Fruit fly (Drosophila melanogaster) whole organism, prepupa: ENCODE data around the gene kibra.

ENCODE experiments used
- Blimp-1 ChIP-seq: fragments of 200-800 bp; sonication (Bioruptor generic); optimal IDR thresholded peaks from 3 replicates; lab custom pipeline; 2017; ENCODE audit warnings: missing biosample characterization, missing genetic modification characterization, mild to moderate bottlenecking, moderate library complexity, missing genetic modification reagents
- CG10631 ChIP-seq: fragments of 200-800 bp; sonication (Bioruptor generic); optimal IDR thresholded peaks from 2 replicates; lab custom pipeline; 2016; ENCODE audit warnings: missing biosample characterization, missing genetic modification characterization
- CG10669 ChIP-seq: fragments of 200-800 bp; sonication (Bioruptor generic); optimal IDR thresholded peaks from 3 replicates; lab custom pipeline; 2018; ENCODE audit warnings: missing biosample characterization, mild to moderate bottlenecking, missing genetic modification characterization, moderate library complexity
- CG11294 ChIP-seq: fragments of 200-800 bp; sonication (Bioruptor generic); IDR thresholded peaks from 2 replicates; pipeline ENCODE4 v1.3.6; 2022; ENCODE audit warnings: missing biosample characterization, missing genetic modification characterization
- CG11902 ChIP-seq: fragments of 200-800 bp; sonication (Bioruptor generic); optimal IDR thresholded peaks from 3 replicates; lab custom pipeline; 2016; ENCODE audit warnings: missing biosample characterization, missing genetic modification characterization
- CG1621 ChIP-seq: fragments of 200-800 bp; sonication (Bioruptor generic); optimal IDR thresholded peaks from 3 replicates; lab custom pipeline; 2018; ENCODE audit warnings: missing biosample characterization, mild to moderate bottlenecking, missing genetic modification characterization
- CG16779 ChIP-seq: fragments of 200-800 bp; sonication (Bioruptor generic); optimal IDR thresholded peaks from 3 replicates; lab custom pipeline; 2017; ENCODE audit warnings: missing biosample characterization, mild to moderate bottlenecking, missing genetic modification characterization
- CG3032 ChIP-seq: fragments of 200-800 bp; optimal IDR thresholded peaks from 2 replicates; lab custom pipeline; 2019; ENCODE audit warnings: missing biosample characterization, mild to moderate bottlenecking, missing genetic modification characterization, moderate library complexity
- CG31627 ChIP-seq: fragments of 200-800 bp; sonication (Bioruptor generic); optimal IDR thresholded peaks from 3 replicates; lab custom pipeline; 2016; ENCODE audit warnings: missing biosample characterization, missing genetic modification characterization
- CG34406 ChIP-seq: fragments of 200-800 bp; sonication (Bioruptor generic); optimal IDR thresholded peaks from 3 replicates; lab custom pipeline; 2016; ENCODE audit warnings: missing biosample characterization, missing genetic modification characterization
- CG3919 ChIP-seq: fragments of 200-800 bp; sonication (Bioruptor generic); optimal IDR thresholded peaks from 3 replicates; lab custom pipeline; 2016; ENCODE audit warnings: missing biosample characterization, missing genetic modification characterization
- CG4318 ChIP-seq: fragments of 200-800 bp; sonication (Bioruptor generic); optimal IDR thresholded peaks from 3 replicates; lab custom pipeline; 2017; ENCODE audit warnings: missing biosample characterization, mild to moderate bottlenecking, missing genetic modification characterization
- CG6163 ChIP-seq: fragments of 200-800 bp; sonication (Bioruptor generic); IDR thresholded peaks from 3 replicates; pipeline ENCODE4 v1.3.6; 2022; ENCODE audit warnings: missing biosample characterization, missing genetic modification characterization
- CG6276 ChIP-seq: fragments of 200-800 bp; sonication (Bioruptor generic); optimal IDR thresholded peaks from 2 replicates; lab custom pipeline; 2017; ENCODE audit warnings: missing biosample characterization, mild to moderate bottlenecking, missing genetic modification characterization
- CG6792 ChIP-seq: fragments of 200-800 bp; sonication (Bioruptor generic); optimal IDR thresholded peaks from 3 replicates; lab custom pipeline; 2016; ENCODE audit warnings: missing biosample characterization, missing genetic modification characterization
- CG6808 ChIP-seq: fragments of 200-800 bp; sonication (Bioruptor generic); optimal IDR thresholded peaks from 3 replicates; lab custom pipeline; 2017; ENCODE audit warnings: missing biosample characterization, missing genetic modification characterization, mild to moderate bottlenecking, moderate library complexity, missing genetic modification reagents
- CG6854 ChIP-seq: fragments of 200-800 bp; sonication (Bioruptor generic); optimal IDR thresholded peaks from 2 replicates; lab custom pipeline; 2017; ENCODE audit warnings: missing biosample characterization, mild to moderate bottlenecking, missing genetic modification characterization
- CG7368 ChIP-seq: fragments of 200-800 bp; sonication (Bioruptor generic); optimal IDR thresholded peaks from 3 replicates; lab custom pipeline; 2016; ENCODE audit warnings: missing biosample characterization, missing genetic modification characterization
- CG8119 ChIP-seq: fragments of 200-800 bp; sonication (Bioruptor generic); IDR thresholded peaks from 3 replicates; pipeline ENCODE4 v1.3.6; 2022; ENCODE audit warnings: missing biosample characterization, missing genetic modification characterization
- CG8319 ChIP-seq: fragments of 200-800 bp; sonication (Bioruptor generic); optimal IDR thresholded peaks from 3 replicates; lab custom pipeline; 2016; ENCODE audit warnings: missing biosample characterization, missing genetic modification characterization
- CG8632 ChIP-seq: fragments of 200-800 bp; sonication (Bioruptor generic); optimal IDR thresholded peaks from 3 replicates; lab custom pipeline; 2016; ENCODE audit warnings: missing biosample characterization, missing genetic modification characterization
- Eip78C ChIP-seq: fragments of 200-800 bp; sonication (Bioruptor generic); peaks from one replicate; lab custom pipeline; 2016; ENCODE audit warnings: missing biosample characterization, missing genetic modification characterization
- Eip93F ChIP-seq: fragments of 200-800 bp; sonication (Bioruptor generic); optimal IDR thresholded peaks from 2 replicates; lab custom pipeline; 2016; ENCODE audit warnings: missing biosample characterization, mild to moderate bottlenecking, missing genetic modification characterization
- Hr38 ChIP-seq: sonication (Bioruptor generic); optimal IDR thresholded peaks from 2 replicates; lab custom pipeline; 2016; ENCODE audit warnings: missing biosample characterization, missing genetic modification characterization
- Hr39 ChIP-seq: fragments of 200-800 bp; sonication (Bioruptor generic); optimal IDR thresholded peaks from 2 replicates; lab custom pipeline; 2016; ENCODE audit warnings: missing biosample characterization, missing genetic modification characterization
- Hr4 ChIP-seq: fragments of 200-800 bp; sonication (Bioruptor generic); optimal IDR thresholded peaks from 3 replicates; lab custom pipeline; 2016; ENCODE audit warnings: missing biosample characterization, missing genetic modification characterization
- Lpt ChIP-seq: fragments of 200-800 bp; sonication (Bioruptor generic); optimal IDR thresholded peaks from 3 replicates; lab custom pipeline; 2016; ENCODE audit warnings: missing biosample characterization, missing genetic modification characterization
- Met ChIP-seq: fragments of 200-800 bp; sonication (Bioruptor generic); optimal IDR thresholded peaks from 3 replicates; lab custom pipeline; 2016; ENCODE audit warnings: missing biosample characterization, missing genetic modification characterization
- OdsH ChIP-seq: fragments of 200-800 bp; sonication (Bioruptor generic); optimal IDR thresholded peaks from 3 replicates; lab custom pipeline; 2016; ENCODE audit warnings: missing biosample characterization, missing genetic modification characterization
- Smox ChIP-seq: fragments of 200-800 bp; sonication (Bioruptor generic); optimal IDR thresholded peaks from 3 replicates; lab custom pipeline; 2016; ENCODE audit warnings: missing biosample characterization, missing genetic modification characterization
- Sox102F ChIP-seq: fragments of 200-800 bp; sonication (Bioruptor generic); optimal IDR thresholded peaks from 2 replicates; lab custom pipeline; 2016; ENCODE audit warnings: missing biosample characterization, mild to moderate bottlenecking, missing genetic modification characterization
- Sox15 ChIP-seq: fragments of 200-800 bp; sonication (Bioruptor generic); optimal IDR thresholded peaks from 3 replicates; lab custom pipeline; 2016; ENCODE audit warnings: missing biosample characterization, missing genetic modification characterization
- achi ChIP-seq: fragments of 200-800 bp; sonication (Bioruptor generic); optimal IDR thresholded peaks from 3 replicates; lab custom pipeline; 2016; ENCODE audit warnings: missing biosample characterization, missing genetic modification characterization
- acj6 ChIP-seq: fragments of 200-800 bp; sonication (Bioruptor generic); optimal IDR thresholded peaks from 3 replicates; lab custom pipeline; 2016; ENCODE audit warnings: missing biosample characterization, missing genetic modification characterization
- dac ChIP-seq: fragments of 200-800 bp; sonication (Bioruptor generic); optimal IDR thresholded peaks from 2 replicates; lab custom pipeline; 2017; ENCODE audit warnings: missing biosample characterization, mild to moderate bottlenecking, missing genetic modification characterization
- eg ChIP-seq: fragments of 200-800 bp; sonication (Bioruptor generic); IDR thresholded peaks from 3 replicates; pipeline ENCODE4 v1.3.6; 2022; ENCODE audit warnings: missing biosample characterization, missing genetic modification characterization
- esn ChIP-seq: fragments of 200-800 bp; sonication (Bioruptor generic); optimal IDR thresholded peaks from 2 replicates; lab custom pipeline; 2016; ENCODE audit warnings: missing biosample characterization, mild to moderate bottlenecking, missing genetic modification characterization, moderate library complexity
- fd59A ChIP-seq: fragments of 200-800 bp; sonication (Bioruptor generic); optimal IDR thresholded peaks from 2 replicates; lab custom pipeline; 2017; ENCODE audit warnings: missing biosample characterization, mild to moderate bottlenecking, missing genetic modification characterization, missing genetic modification reagents
- fd85E ChIP-seq: fragments of 200-800 bp; sonication (Bioruptor generic); optimal IDR thresholded peaks from 3 replicates; lab custom pipeline; 2016; ENCODE audit warnings: missing biosample characterization, missing genetic modification characterization
- lz ChIP-seq: fragments of 200-800 bp; sonication (Bioruptor generic); optimal IDR thresholded peaks from 3 replicates; lab custom pipeline; 2016; ENCODE audit warnings: missing biosample characterization, missing genetic modification characterization
- net ChIP-seq: fragments of 200-800 bp; sonication (Bioruptor generic); optimal IDR thresholded peaks from 3 replicates; lab custom pipeline; 2016; ENCODE audit warnings: missing biosample characterization, missing genetic modification characterization
- pdm3 ChIP-seq: fragments of 200-800 bp; sonication (Bioruptor generic); optimal IDR thresholded peaks from 3 replicates; lab custom pipeline; 2016; ENCODE audit warnings: missing biosample characterization, missing genetic modification characterization
- salr ChIP-seq, 2 experiments: fragments of 200-800 bp; sonication (Bioruptor generic); optimal IDR thresholded peaks; 3 replicates each; lab custom pipeline; 2016 to 2018; ENCODE audit warnings: missing biosample characterization in 2 of 2, missing genetic modification characterization in 2 of 2, mild to moderate bottlenecking in 1 of 2
- spab ChIP-seq: fragments of 200-800 bp; sonication (Bioruptor generic); optimal IDR thresholded peaks from 2 replicates; lab custom pipeline; 2017; ENCODE audit warnings: missing biosample characterization, mild to moderate bottlenecking, missing genetic modification characterization, missing genetic modification reagents
- ss ChIP-seq, 2 experiments: fragments of 200-800 bp; sonication (Bioruptor generic); optimal IDR thresholded peaks; 2 replicates in 1 of 2; 3 replicates in 1 of 2; lab custom pipeline; 2017 to 2018; ENCODE audit warnings: mild to moderate bottlenecking in 2 of 2, missing biosample characterization in 2 of 2, missing genetic modification characterization in 2 of 2, moderate library complexity in 1 of 2
- svp ChIP-seq: fragments of 200-800 bp; sonication (Bioruptor generic); peaks from one replicate; lab custom pipeline; 2016; ENCODE audit warnings: missing biosample characterization, missing genetic modification characterization
- topi ChIP-seq: fragments of 200-800 bp; sonication (Bioruptor generic); optimal IDR thresholded peaks from 3 replicates; lab custom pipeline; 2016; ENCODE audit warnings: missing biosample characterization, missing genetic modification characterization

kibra gene

dm6 chr3R:14677814-14678213, 46.2 kb downstream of the kibra start (continued):
- TF ChIP-seq spab (GFP tag; lab: Kevin White, UChicago) = no peak
- TF ChIP-seq Blimp-1 (GFP tag; lab: Kevin White, UChicago) = peak; percentile 83
- peak; percentile 22 for TF ChIP-seq CG1621 (tag; lab: Kevin White, UChicago)
- TF ChIP-seq OdsH (GFP tag; lab: Kevin White, UChicago) = no peak
- TF ChIP-seq CG31627 (GFP tag; lab: Kevin White, UChicago) = no peak

- TF ChIP-seq CG6808 (GFP tag; lab: Kevin White, UChicago) (no peak), lz (no peak), svp (GFP tag; lab: Kevin White, UChicago) (peak; percentile 83), CG10669 (GFP tag; lab: Kevin White, UChicago) (no peak), Met (peak; percentile 33), CG7368 (no peak), Sox102F (GFP tag; lab: Kevin White, UChicago) (peak; percentile 6), fd85E (GFP tag; lab: Kevin White, UChicago) (no peak), Eip78C (peak; percentile 89), eg (GFP tag; lab: Robert Waterston, UW) (no peak), CG11294 (GFP tag; lab: Robert Waterston, UW) (no peak), CG4318 (GFP tag; lab: Kevin White, UChicago) (no peak), CG16779 (tag; lab: Kevin White, UChicago) (no peak), CG8119 (no peak), topi (GFP tag; lab: Kevin White, UChicago) (peak; percentile 40), Hr4 (no peak)
Observed at dm6 chr3R:14677065-14677464, 47.0 kb downstream of the kibra start.

- TF ChIP-seq Smox (GFP tag; lab: Kevin White, UChicago) = peak; percentile 66
- TF ChIP-seq CG11902 (GFP tag; lab: Kevin White, UChicago) = peak; percentile 22
- TF ChIP-seq OdsH (GFP tag; lab: Kevin White, UChicago) = peak; percentile 62
- peak; percentile 82 for TF ChIP-seq eg (GFP tag; lab: Robert Waterston, UW)
- TF ChIP-seq achi (GFP tag; lab: Kevin White, UChicago) = peak; percentile 57
- peak; percentile 60 for TF ChIP-seq Hr39
- TF ChIP-seq CG11294 (GFP tag; lab: Robert Waterston, UW) = peak; percentile 58
- peak; percentile 74 for TF ChIP-seq CG8119
- TF ChIP-seq Hr4 = peak; percentile 50
- peak; percentile 55 for TF ChIP-seq CG34406 (GFP tag; lab: Kevin White, UChicago)
- TF ChIP-seq Eip78C = peak; percentile 96
- TF ChIP-seq esn = peak; percentile 77
- TF ChIP-seq Lpt = no peak
- peak; percentile 55 for TF ChIP-seq net (GFP tag; lab: Kevin White, UChicago)
- TF ChIP-seq Hr38 (GFP tag; lab: Kevin White, UChicago) = no peak
- no peak for TF ChIP-seq Eip93F
- TF ChIP-seq salr (GFP tag; optimal IDR thresholded peaks at IDR 0.05; lab: Kevin White, UChicago) = peak; percentile 10 to 32
- TF ChIP-seq CG3032 (tag; lab: Kevin White, UChicago) = peak; percentile 68
- TF ChIP-seq Sox15 (GFP tag; lab: Kevin White, UChicago) = no peak
- TF ChIP-seq dac = no peak
- peak; percentile 69 for TF ChIP-seq Sox102F (GFP tag; lab: Kevin White, UChicago)
- peak; percentile 60 for TF ChIP-seq pdm3 (GFP tag; lab: Kevin White, UChicago)
- TF ChIP-seq CG8632 (GFP tag; lab: Kevin White, UChicago) = peak; percentile 53
- TF ChIP-seq CG6276 = peak; percentile 28
- peak; percentile 32 for TF ChIP-seq fd59A (GFP tag; lab: Kevin White, UChicago)
- TF ChIP-seq CG8319 (GFP tag; lab: Kevin White, UChicago) = peak; percentile 30
- TF ChIP-seq CG10631 = peak; percentile 64
- peak; percentile 27 for TF ChIP-seq CG7368
- peak; percentile 31 for TF ChIP-seq CG6808 (GFP tag; lab: Kevin White, UChicago)
- TF ChIP-seq CG16779 (tag; lab: Kevin White, UChicago) = peak; percentile 7
- TF ChIP-seq CG31627 (GFP tag; lab: Kevin White, UChicago) = peak; percentile 55
- peak; percentile 53 for TF ChIP-seq CG1621 (tag; lab: Kevin White, UChicago)
- TF ChIP-seq CG3919 (GFP tag; lab: Kevin White, UChicago) = peak; percentile 62
- peak; percentile 49 for TF ChIP-seq acj6 (GFP tag; lab: Kevin White, UChicago)
- TF ChIP-seq CG6163 (GFP tag; lab: Robert Waterston, UW) = peak; percentile 78
- no peak for TF ChIP-seq CG6854
- peak; percentile 60 for TF ChIP-seq CG6792 (GFP tag; lab: Kevin White, UChicago)
- TF ChIP-seq ss (GFP tag; optimal IDR thresholded peaks at IDR 0.05; lab: Kevin White, UChicago) = no peak
- TF ChIP-seq svp (GFP tag; lab: Kevin White, UChicago) = peak; percentile 90
- TF ChIP-seq CG10669 (GFP tag; lab: Kevin White, UChicago) = peak; percentile 64
Observed at dm6 chr3R:14674762-14675161, 49.3 kb downstream of the kibra start.
